Worm (Caenorhabditis elegans) whole organism, L4 larva: ENCODE data around the gene kqt-2.

ENCODE experiments used
- R02D3.7 ChIP-seq: fragments of 150-350 bp; sonication (generic microtip); optimal IDR thresholded peaks from 3 replicates; lab custom pipeline; 2014; ENCODE audit warnings: missing biosample characterization, missing genetic modification characterization
- T26A8.4 ChIP-seq: fragments of 200-800 bp; sonication (Bioruptor generic); IDR thresholded peaks from 2 replicates; pipeline ENCODE4 v1.3.6; 2022; ENCODE audit warnings: missing genetic modification characterization, missing compliant biosample characterization
- ama-1 ChIP-seq: fragments of 150-350 bp; optimal IDR thresholded peaks from 2 replicates; lab custom pipeline; 2014; ENCODE audit warnings: inconsistent platforms, mixed read lengths
- dpl-1 ChIP-seq: fragments of 150-350 bp; optimal IDR thresholded peaks from 2 replicates; lab custom pipeline; 2014; ENCODE audit warnings: missing biosample characterization, missing genetic modification reagents, missing genetic modification characterization
- lin-13 ChIP-seq: fragments of 150-350 bp; optimal IDR thresholded peaks from 2 replicates; lab custom pipeline; 2014; ENCODE audit warnings: missing biosample characterization, missing genetic modification reagents, missing genetic modification characterization
- lin-38 ChIP-seq: fragments of 200-800 bp; sonication (Bioruptor generic); IDR thresholded peaks from 2 replicates; pipeline ENCODE4 v1.3.6; 2022; ENCODE audit warnings: missing genetic modification reagents, missing genetic modification characterization, missing compliant biosample characterization
- lsy-2 ChIP-seq, 2 experiments: fragments of 150-350 bp in 1 of 2; sonication (generic microtip) in 1 of 2; optimal IDR thresholded peaks; 2 replicates each; lab custom pipeline; 2014 to 2017; ENCODE audit warnings: missing biosample characterization in 2 of 2, missing genetic modification characterization in 2 of 2
- mxl-3 ChIP-seq: fragments of 200-800 bp; sonication (Bioruptor generic); optimal IDR thresholded peaks from 2 replicates; lab custom pipeline; 2018; ENCODE audit warnings: mild to moderate bottlenecking, missing genetic modification characterization, missing compliant biosample characterization
- nhr-10 ChIP-seq: fragments of 150-350 bp; optimal IDR thresholded peaks from 2 replicates; lab custom pipeline; 2014; ENCODE audit warnings: missing biosample characterization, missing genetic modification characterization
- nhr-25 ChIP-seq: sonication (generic microtip); optimal IDR thresholded peaks from 2 replicates; lab custom pipeline; 2017; ENCODE audit warnings: missing genetic modification characterization, mild to moderate bottlenecking, missing compliant biosample characterization, antibody characterized with exemption, moderate library complexity, borderline replicate concordance; ENCODE audit not compliant: insufficient read depth
- skn-1 ChIP-seq: fragments of 150-350 bp; optimal IDR thresholded peaks from 2 replicates; lab custom pipeline; 2014; ENCODE audit warnings: missing biosample characterization, missing genetic modification characterization
- snpc-4 ChIP-seq: fragments of 150-350 bp; optimal IDR thresholded peaks from 2 replicates; lab custom pipeline; 2014; ENCODE audit warnings: missing biosample characterization, missing genetic modification characterization
- zip-11 ChIP-seq: fragments of 200-800 bp; sonication (Bioruptor generic); IDR thresholded peaks from 2 replicates; pipeline ENCODE4 v1.3.6; 2022; ENCODE audit warnings: missing genetic modification characterization, missing compliant biosample characterization

- TF ChIP-seq lsy-2 (tag; optimal IDR thresholded peaks at IDR 0.05; lab: Kevin White, UChicago) (peak in 1 of 2 experiments; percentile 40), R02D3.7 (tag; lab: Kevin White, UChicago) (no peak), ama-1 (lab: Kevin White, UChicago) (no peak), nhr-10 (tag; lab: Kevin White, UChicago) (peak; percentile 67), snpc-4 (tag; lab: Kevin White, UChicago) (no peak), nhr-25 (tag; lab: Kevin White, UChicago) (no peak), skn-1 (tag; lab: Kevin White, UChicago) (no peak), lin-13 (no peak), T26A8.4 (no peak; the same call in 1 of the 2 replicates), mxl-3 (peak; percentile 91), zip-11 (GFP tag; lab: Robert Waterston, UW) (no peak), lin-38 (no peak), dpl-1 (GFP tag; lab: Kevin White, UChicago) (no peak)
Observed at ce11 chrX:8243116-8243515, 3.1 kb downstream of the kqt-2 start.
